Worm (Caenorhabditis elegans) whole organism, L1 larva: ENCODE results near the gene ugt-54.

ENCODE experiments used
- C04F5.9 ChIP-seq: sonication (generic microtip); optimal IDR thresholded peaks from 2 replicates; lab custom pipeline; 2016; ENCODE audit warnings: missing genetic modification characterization, missing compliant biosample characterization
- C34B4.2 ChIP-seq: sonication (generic microtip); optimal IDR thresholded peaks from 2 replicates; lab custom pipeline; 2017; ENCODE audit warnings: mild to moderate bottlenecking, missing genetic modification characterization, missing compliant biosample characterization
- F16B12.6 ChIP-seq: fragments of 150-350 bp; optimal IDR thresholded peaks from 2 replicates; lab custom pipeline; 2014; ENCODE audit warnings: missing biosample characterization, missing genetic modification characterization
- aly-2 ChIP-seq: fragments of 150-350 bp; optimal IDR thresholded peaks from 2 replicates; lab custom pipeline; 2014; ENCODE audit warnings: missing biosample characterization, missing genetic modification characterization
- ama-1 ChIP-seq: fragments of 150-350 bp; optimal IDR thresholded peaks from 2 replicates; lab custom pipeline; 2014
- blmp-1 ChIP-seq: fragments of 150-350 bp; optimal IDR thresholded peaks from 2 replicates; lab custom pipeline; 2014; ENCODE audit warnings: missing biosample characterization, missing genetic modification characterization
- ceh-63 ChIP-seq: fragments of 200-800 bp; sonication (Bioruptor generic); optimal IDR thresholded peaks from 2 replicates; lab custom pipeline; 2018; ENCODE audit warnings: mild to moderate bottlenecking, missing genetic modification characterization, missing compliant biosample characterization
- ceh-82 ChIP-seq, 3 experiments: fragments of 150-350 bp in 1 of 3; sonication (generic microtip) in 2 of 3; optimal IDR thresholded peaks; 2 replicates each; lab custom pipeline; 2014 to 2017; ENCODE audit warnings: missing biosample characterization in 3 of 3, missing genetic modification characterization in 3 of 3
- ceh-90 ChIP-seq: sonication (generic microtip); optimal IDR thresholded peaks from 2 replicates; lab custom pipeline; 2016; ENCODE audit warnings: missing genetic modification characterization, missing compliant biosample characterization
- ces-1 ChIP-seq: fragments of 150-350 bp; optimal IDR thresholded peaks from 2 replicates; lab custom pipeline; 2014; ENCODE audit warnings: missing biosample characterization, missing genetic modification reagents, missing genetic modification characterization
- dpl-1 ChIP-seq, 3 experiments: fragments of 150-350 bp in 2 of 3; sonication (generic microtip) in 1 of 3; optimal IDR thresholded peaks; 2 replicates each; lab custom pipeline; 2014 to 2017; ENCODE audit warnings: missing biosample characterization in 3 of 3, missing genetic modification characterization in 3 of 3, missing genetic modification reagents in 3 of 3
- dsc-1 ChIP-seq: sonication (generic microtip); optimal IDR thresholded peaks from 2 replicates; lab custom pipeline; 2016; ENCODE audit warnings: mild to moderate bottlenecking, missing genetic modification characterization, missing compliant biosample characterization
- efl-3 ChIP-seq: fragments of 200-800 bp; sonication (Bioruptor generic); optimal IDR thresholded peaks from 2 replicates; lab custom pipeline; 2018; ENCODE audit warnings: mild to moderate bottlenecking, missing genetic modification characterization, missing compliant biosample characterization
- egl-27 ChIP-seq, 2 experiments: fragments of 150-350 bp in 1 of 2; sonication (generic microtip); optimal IDR thresholded peaks; 3 replicates each; lab custom pipeline; 2017 to 2018; ENCODE audit warnings: missing biosample characterization in 2 of 2, missing genetic modification characterization in 2 of 2, missing genetic modification reagents in 2 of 2
- elt-2 ChIP-seq: sonication (generic microtip); optimal IDR thresholded peaks from 2 replicates; lab custom pipeline; 2016; ENCODE audit warnings: missing genetic modification characterization, mild to moderate bottlenecking, inconsistent platforms, missing compliant biosample characterization, missing genetic modification reagents
- elt-3 ChIP-seq, 6 experiments: fragments of 150-350 bp in 1 of 6; sonication (generic microtip); optimal IDR thresholded peaks; 2 replicates each; lab custom pipeline; 2017 to 2018; ENCODE audit warnings: missing biosample characterization in 6 of 6, missing genetic modification characterization in 6 of 6, inconsistent platforms in 1 of 6
- ets-5 ChIP-seq: fragments of 200-800 bp; sonication (Bioruptor generic); IDR thresholded peaks from 2 replicates; pipeline ENCODE4 v1.3.6; 2022; ENCODE audit warnings: missing genetic modification characterization, missing compliant biosample characterization
- fkh-10 ChIP-seq: sonication (generic microtip); optimal IDR thresholded peaks from 2 replicates; lab custom pipeline; 2017; ENCODE audit warnings: missing biosample characterization, missing genetic modification reagents, missing genetic modification characterization
- fkh-4 ChIP-seq: sonication (generic microtip); optimal IDR thresholded peaks from 2 replicates; lab custom pipeline; 2016; ENCODE audit warnings: missing compliant biosample characterization, missing genetic modification characterization, borderline replicate concordance
- fos-1 ChIP-seq: fragments of 150-350 bp; optimal IDR thresholded peaks from 2 replicates; lab custom pipeline; 2014; ENCODE audit warnings: missing biosample characterization, missing genetic modification characterization
- hlh-4 ChIP-seq: sonication (generic microtip); optimal IDR thresholded peaks from 2 replicates; lab custom pipeline; 2016; ENCODE audit warnings: mild to moderate bottlenecking, missing genetic modification characterization, missing compliant biosample characterization
- hpl-2 ChIP-seq: fragments of 150-350 bp; optimal IDR thresholded peaks from 2 replicates; lab custom pipeline; 2014; ENCODE audit warnings: missing biosample characterization, missing genetic modification reagents, missing genetic modification characterization
- isw-1 ChIP-seq: fragments of 200-800 bp; sonication (Bioruptor generic); IDR thresholded peaks from 2 replicates; pipeline ENCODE4 v1.3.6; 2022; ENCODE audit warnings: missing genetic modification characterization, missing compliant biosample characterization
- jun-1 ChIP-seq: fragments of 150-350 bp; optimal IDR thresholded peaks from 2 replicates; lab custom pipeline; 2014; ENCODE audit warnings: missing biosample characterization, missing genetic modification reagents, missing genetic modification characterization
- lin-14 ChIP-seq: fragments of 200-800 bp; sonication (Bioruptor generic); optimal IDR thresholded peaks from 2 replicates; lab custom pipeline; 2018; ENCODE audit warnings: mild to moderate bottlenecking, missing genetic modification characterization, moderate library complexity, missing compliant biosample characterization
- lin-35 ChIP-seq, 2 experiments: fragments of 150-350 bp; optimal IDR thresholded peaks; 2 replicates each; lab custom pipeline; 2014; ENCODE audit warnings: missing biosample characterization in 2 of 2, missing genetic modification characterization in 2 of 2, missing genetic modification reagents in 2 of 2
- lsy-2 ChIP-seq, 2 experiments: fragments of 150-350 bp; optimal IDR thresholded peaks; 2 replicates each; lab custom pipeline; 2014; ENCODE audit warnings: missing biosample characterization in 2 of 2, missing genetic modification characterization in 2 of 2
- mdl-1 ChIP-seq, 2 experiments: fragments of 150-350 bp; optimal IDR thresholded peaks; 2 replicates each; lab custom pipeline; 2014 to 2017; ENCODE audit warnings: missing biosample characterization in 2 of 2, missing genetic modification characterization in 2 of 2, inconsistent platforms in 1 of 2
- mef-2 ChIP-seq: fragments of 150-350 bp; optimal IDR thresholded peaks from 2 replicates; lab custom pipeline; 2014; ENCODE audit warnings: missing biosample characterization, missing genetic modification characterization
- mep-1 ChIP-seq: fragments of 150-350 bp; optimal IDR thresholded peaks from 2 replicates; lab custom pipeline; 2014; ENCODE audit warnings: missing biosample characterization, missing genetic modification characterization
- nhr-19 ChIP-seq: fragments of 200-800 bp; sonication (Bioruptor generic); conservative IDR thresholded peaks from 2 replicates; pipeline ENCODE4 v1.3.6; 2022; ENCODE audit warnings: missing genetic modification characterization, missing compliant biosample characterization
- nhr-20 ChIP-seq: sonication (generic microtip); optimal IDR thresholded peaks from 2 replicates; lab custom pipeline; 2016; ENCODE audit warnings: mild to moderate bottlenecking, missing genetic modification characterization, missing compliant biosample characterization
- nhr-237 ChIP-seq: fragments of 150-350 bp; optimal IDR thresholded peaks from 2 replicates; lab custom pipeline; 2014; ENCODE audit warnings: missing biosample characterization, missing genetic modification characterization
- nhr-76 ChIP-seq: sonication (generic microtip); optimal IDR thresholded peaks from 2 replicates; lab custom pipeline; 2017; ENCODE audit warnings: missing biosample characterization, missing genetic modification characterization
- nhr-77 ChIP-seq: fragments of 150-350 bp; optimal IDR thresholded peaks from 2 replicates; lab custom pipeline; 2014; ENCODE audit warnings: missing biosample characterization, missing genetic modification characterization
- nhr-84 ChIP-seq: sonication (generic microtip); optimal IDR thresholded peaks from 2 replicates; lab custom pipeline; 2017; ENCODE audit warnings: missing biosample characterization, missing genetic modification characterization
- nhr-85 ChIP-seq: sonication (generic microtip); peaks from one replicate; lab custom pipeline; 2016; ENCODE audit warnings: missing genetic modification characterization, inconsistent platforms, missing compliant biosample characterization
- nhr-90 ChIP-seq: sonication (generic microtip); optimal IDR thresholded peaks from 2 replicates; lab custom pipeline; 2016; ENCODE audit warnings: mild to moderate bottlenecking, missing genetic modification characterization, missing compliant biosample characterization; ENCODE audit not compliant: poor library complexity
- pag-3 ChIP-seq: sonication (generic microtip); optimal IDR thresholded peaks from 2 replicates; lab custom pipeline; 2017; ENCODE audit warnings: missing genetic modification characterization, mild to moderate bottlenecking, missing compliant biosample characterization, antibody characterized with exemption, borderline replicate concordance; ENCODE audit not compliant: insufficient read depth
- pax-3 ChIP-seq: fragments of 200-800 bp; sonication (Bioruptor generic); optimal IDR thresholded peaks from 2 replicates; lab custom pipeline; 2018; ENCODE audit warnings: mild to moderate bottlenecking, missing genetic modification characterization, moderate library complexity, missing compliant biosample characterization
- pqm-1 ChIP-seq: sonication (generic microtip); optimal IDR thresholded peaks from 3 replicates; lab custom pipeline; 2017; ENCODE audit warnings: missing biosample characterization, missing genetic modification characterization
- skn-1 ChIP-seq: fragments of 150-350 bp; optimal IDR thresholded peaks from 2 replicates; lab custom pipeline; 2014; ENCODE audit warnings: missing biosample characterization, missing genetic modification characterization
- snpc-4 ChIP-seq: fragments of 150-350 bp; optimal IDR thresholded peaks from 2 replicates; lab custom pipeline; 2014; ENCODE audit warnings: missing biosample characterization, missing genetic modification characterization
- sptf-1 ChIP-seq: fragments of 150-350 bp; optimal IDR thresholded peaks from 2 replicates; lab custom pipeline; 2014; ENCODE audit warnings: missing biosample characterization, missing genetic modification characterization
- tbx-2 ChIP-seq: sonication (generic microtip); optimal IDR thresholded peaks from 2 replicates; lab custom pipeline; 2016; ENCODE audit warnings: missing genetic modification characterization, missing compliant biosample characterization
- unc-130 ChIP-seq: fragments of 150-350 bp; optimal IDR thresholded peaks from 2 replicates; lab custom pipeline; 2017; ENCODE audit warnings: missing biosample characterization, missing genetic modification characterization, inconsistent platforms
- unc-62 ChIP-seq: fragments of 150-350 bp; optimal IDR thresholded peaks from 2 replicates; lab custom pipeline; 2014; ENCODE audit warnings: missing biosample characterization, missing genetic modification reagents, missing genetic modification characterization
- unc-86 ChIP-seq: sonication (generic microtip); optimal IDR thresholded peaks from 2 replicates; lab custom pipeline; 2016; ENCODE audit warnings: missing genetic modification characterization, missing compliant biosample characterization
- xbp-1 ChIP-seq: sonication (generic microtip); optimal IDR thresholded peaks from 2 replicates; lab custom pipeline; 2016; ENCODE audit warnings: missing genetic modification characterization, missing compliant biosample characterization
- zag-1 ChIP-seq: fragments of 150-350 bp; optimal IDR thresholded peaks from 2 replicates; lab custom pipeline; 2014; ENCODE audit warnings: missing biosample characterization, missing genetic modification characterization
- zip-4 ChIP-seq: fragments of 200-800 bp; sonication (Bioruptor generic); optimal IDR thresholded peaks from 2 replicates; lab custom pipeline; 2018; ENCODE audit warnings: mild to moderate bottlenecking, missing genetic modification characterization, moderate library complexity, missing compliant biosample characterization

Gene ugt-54

DNA sequence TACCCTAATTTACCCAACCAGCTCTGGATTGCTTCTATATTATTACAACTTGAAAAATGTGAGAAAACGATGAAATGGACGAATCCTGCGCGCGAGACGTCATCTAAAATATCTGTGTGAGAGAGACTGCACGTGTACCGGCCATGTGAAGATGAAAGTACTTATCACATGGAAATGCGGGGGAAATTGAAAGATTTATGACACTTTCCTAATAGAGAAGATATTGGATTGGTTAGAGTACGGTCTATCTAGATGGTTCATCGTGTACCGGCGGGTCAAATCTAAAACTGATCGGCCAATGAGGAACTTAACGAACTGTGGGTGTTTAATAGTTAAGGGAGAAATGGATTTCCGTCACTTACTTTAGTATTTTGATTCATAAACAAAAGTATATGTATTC lies 20.5 kb downstream of the ugt-54 start (continued):
- TF ChIP-seq mdl-1 (tag; optimal IDR thresholded peaks at IDR 0.05; lab: Kevin White, UChicago) (peak in 1 of 2 experiments; percentile 93), hlh-4 (tag; lab: Kevin White, UChicago) (no peak), zip-4 (no peak), lsy-2 (tag; optimal IDR thresholded peaks at IDR 0.05; lab: Kevin White, UChicago) (peak in 1 of 2 experiments; percentile 61), elt-3 (tag; optimal IDR thresholded peaks at IDR 0.05; lab: Kevin White, UChicago) (peak in 3 of 6 experiments; percentile 69 to 95 (median 93)), unc-62 (no peak), fkh-4 (tag; lab: Kevin White, UChicago) (no peak)

DNA sequence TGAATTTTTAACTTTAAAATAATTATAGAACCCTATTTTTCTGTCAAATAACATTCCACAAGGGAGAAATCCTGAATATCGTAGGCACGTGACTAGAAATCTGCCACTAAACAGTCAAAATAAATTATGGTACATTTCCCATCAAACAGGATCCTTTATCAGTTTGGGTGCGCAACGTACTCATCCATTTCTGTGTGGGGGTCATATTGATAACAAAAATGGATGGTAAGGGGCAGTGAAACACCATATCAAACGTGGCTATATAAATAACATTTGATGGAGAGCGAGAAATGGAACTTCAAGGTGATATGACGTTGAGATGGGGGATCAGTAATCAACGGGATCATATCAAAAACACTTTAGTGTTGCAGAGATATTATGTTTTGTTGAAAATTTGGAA lies 22.6 kb downstream of the ugt-54 start:
- TF ChIP-seq ceh-90 (tag; lab: Kevin White, UChicago) (no peak), fkh-10 (no peak), pax-3 (tag; lab: Kevin White, UChicago) (no peak), nhr-76 (tag; lab: Kevin White, UChicago) (no peak), nhr-84 (tag; lab: Kevin White, UChicago) (no peak), ceh-63 (GFP tag; lab: Kevin White, UChicago) (no peak), dsc-1 (tag; lab: Kevin White, UChicago) (no peak), C34B4.2 (tag; lab: Kevin White, UChicago) (no peak), ces-1 (no peak), tbx-2 (tag; lab: Kevin White, UChicago) (peak; percentile 24), xbp-1 (tag; lab: Kevin White, UChicago) (no peak), lin-35 (GFP tag; optimal IDR thresholded peaks at IDR 0.05; lab: Kevin White, UChicago) (peak in 1 of 2 experiments; percentile 25), ama-1 (no peak), lsy-2 (tag; optimal IDR thresholded peaks at IDR 0.05; lab: Kevin White, UChicago) (peak in 1 of 2 experiments; percentile 23), pqm-1 (tag; lab: Kevin White, UChicago) (no peak), ceh-82 (tag; optimal IDR thresholded peaks at IDR 0.05; lab: Kevin White, UChicago) (no peak), isw-1 (GFP tag; lab: Robert Waterston, UW) (no peak), ets-5 (GFP tag; lab: Robert Waterston, UW) (no peak), skn-1 (tag; lab: Kevin White, UChicago) (no peak), blmp-1 (tag; lab: Kevin White, UChicago) (peak; percentile 72), mep-1 (no peak), nhr-77 (tag; lab: Kevin White, UChicago) (no peak), zag-1 (tag; lab: Kevin White, UChicago) (no peak), aly-2 (no peak), dpl-1 (GFP tag; optimal IDR thresholded peaks at IDR 0.05; lab: Kevin White, UChicago) (no peak), elt-3 (tag; optimal IDR thresholded peaks at IDR 0.05; lab: Kevin White, UChicago) (peak in 5 of 6 experiments; percentile 18 to 91 (median 49)), hpl-2 (GFP tag; lab: Kevin White, UChicago) (no peak), nhr-85 (peak; percentile 90), efl-3 (no peak), C04F5.9 (tag; lab: Kevin White, UChicago) (no peak), fos-1 (tag; lab: Kevin White, UChicago) (no peak), F16B12.6 (no peak), nhr-90 (peak; percentile 43), nhr-237 (tag; lab: Kevin White, UChicago) (no peak), pag-3 (no peak), jun-1 (no peak), mdl-1 (tag; optimal IDR thresholded peaks at IDR 0.05; lab: Kevin White, UChicago) (peak in 1 of 2 experiments; percentile 27), unc-86 (tag; lab: Kevin White, UChicago) (no peak), lin-14 (peak; percentile 50), elt-2 (tag; lab: Kevin White, UChicago) (no peak), mef-2 (tag; lab: Kevin White, UChicago) (no peak), zip-4 (no peak), nhr-19 (peak; percentile 38; the same call in 1 of the 2 replicates), sptf-1 (tag; lab: Kevin White, UChicago) (no peak), unc-130 (tag; lab: Kevin White, UChicago) (no peak), nhr-20 (tag; lab: Kevin White, UChicago) (peak; percentile 66), snpc-4 (no peak), egl-27 (tag; optimal IDR thresholded peaks at IDR 0.05; lab: Kevin White, UChicago) (no peak)
